Fruit fly (Drosophila melanogaster) whole organism, embryonic: ENCODE data around the gene CG46439.

Experiments
- Ada2b ChIP-seq: fragments of 200-800 bp; sonication (Bioruptor generic); IDR thresholded peaks from 2 replicates; pipeline ENCODE4 v1.3.6; 2022; ENCODE audit warnings: missing biosample characterization, missing genetic modification characterization
- Bteb2 ChIP-seq: fragments of 200-800 bp; sonication (Bioruptor generic); optimal IDR thresholded peaks from 2 replicates; lab custom pipeline; 2016; ENCODE audit warnings: missing biosample characterization, missing genetic modification characterization
- CG10366 ChIP-seq: fragments of 200-800 bp; sonication (Bioruptor generic); IDR thresholded peaks from 2 replicates; pipeline ENCODE4 v1.3.6; 2022; ENCODE audit warnings: missing biosample characterization, missing genetic modification characterization
- CG11504 ChIP-seq: fragments of 200-800 bp; sonication (Bioruptor generic); optimal IDR thresholded peaks from 3 replicates; lab custom pipeline; 2019; ENCODE audit warnings: missing biosample characterization, mild to moderate bottlenecking, missing genetic modification characterization, moderate library complexity
- CG11560 ChIP-seq: fragments of 200-800 bp; sonication (Bioruptor generic); IDR thresholded peaks from 3 replicates; pipeline ENCODE4 v1.3.6; 2022; ENCODE audit warnings: missing biosample characterization, missing genetic modification characterization
- CG12769 ChIP-seq: fragments of 200-800 bp; sonication (Bioruptor generic); optimal IDR thresholded peaks from 2 replicates; lab custom pipeline; 2019; ENCODE audit warnings: missing biosample characterization, mild to moderate bottlenecking, missing genetic modification characterization, moderate library complexity
- CG15479 ChIP-seq: fragments of 200-800 bp; sonication (Bioruptor generic); optimal IDR thresholded peaks from 3 replicates; lab custom pipeline; 2019; ENCODE audit warnings: missing biosample characterization, mild to moderate bottlenecking, missing genetic modification characterization, moderate library complexity
- CG17359 ChIP-seq: fragments of 200-800 bp; sonication (Bioruptor generic); optimal IDR thresholded peaks from 3 replicates; lab custom pipeline; 2018; ENCODE audit warnings: missing biosample characterization, mild to moderate bottlenecking, missing genetic modification characterization, moderate library complexity
- CG18599 ChIP-seq: fragments of 200-800 bp; sonication (Bioruptor generic); optimal IDR thresholded peaks from 3 replicates; lab custom pipeline; 2017; ENCODE audit warnings: missing biosample characterization, missing genetic modification characterization, mild to moderate bottlenecking, moderate library complexity, missing genetic modification reagents
- CG2678 ChIP-seq: fragments of 200-800 bp; sonication (Bioruptor generic); optimal IDR thresholded peaks from 3 replicates; lab custom pipeline; 2019; ENCODE audit warnings: missing biosample characterization, mild to moderate bottlenecking, missing genetic modification characterization, moderate library complexity
- CG2875 ChIP-seq: fragments of 200-800 bp; sonication (Bioruptor generic); optimal IDR thresholded peaks from 2 replicates; lab custom pipeline; 2017; ENCODE audit warnings: missing biosample characterization, mild to moderate bottlenecking, missing genetic modification characterization, missing genetic modification reagents
- CG33557 ChIP-seq: fragments of 200-800 bp; sonication (Bioruptor generic); optimal IDR thresholded peaks from 2 replicates; lab custom pipeline; 2019; ENCODE audit warnings: missing biosample characterization, mild to moderate bottlenecking, missing genetic modification characterization, moderate library complexity
- CG4404 ChIP-seq: fragments of 200-800 bp; sonication (Bioruptor generic); IDR thresholded peaks from 2 replicates; pipeline ENCODE4 v1.3.6; 2022; ENCODE audit warnings: missing biosample characterization, missing genetic modification characterization
- CG6175 ChIP-seq: fragments of 200-800 bp; sonication (Bioruptor generic); IDR thresholded peaks from 3 replicates; pipeline ENCODE4 v1.3.6; 2022; ENCODE audit warnings: missing biosample characterization, missing genetic modification characterization
- CG6765 ChIP-seq: fragments of 200-800 bp; sonication (Bioruptor generic); optimal IDR thresholded peaks from 3 replicates; lab custom pipeline; 2017; ENCODE audit warnings: missing biosample characterization, mild to moderate bottlenecking, missing genetic modification characterization
- CG8359 ChIP-seq: fragments of 200-800 bp; sonication (Bioruptor generic); optimal IDR thresholded peaks from 2 replicates; lab custom pipeline; 2017; ENCODE audit warnings: missing biosample characterization, mild to moderate bottlenecking, missing genetic modification characterization, borderline replicate concordance
- CG8478 ChIP-seq: fragments of >200 bp; optimal IDR thresholded peaks from 2 replicates; lab custom pipeline; 2018
- HHEX ChIP-seq: fragments of 200-800 bp; sonication (Bioruptor generic); optimal IDR thresholded peaks from 3 replicates; lab custom pipeline; 2017; ENCODE audit warnings: missing biosample characterization, mild to moderate bottlenecking, missing genetic modification characterization, missing genetic modification reagents
- Hey ChIP-seq: fragments of 200-800 bp; sonication (Bioruptor generic); optimal IDR thresholded peaks from 3 replicates; lab custom pipeline; 2018; ENCODE audit warnings: missing biosample characterization, mild to moderate bottlenecking, missing genetic modification characterization
- Hr3 ChIP-seq: fragments of 200-800 bp; sonication (Bioruptor generic); optimal IDR thresholded peaks from 3 replicates; lab custom pipeline; 2016; ENCODE audit warnings: missing biosample characterization, missing genetic modification characterization
- Hr39 ChIP-seq: fragments of >200 bp; optimal IDR thresholded peaks from 2 replicates; lab custom pipeline; 2017
- Hr78 ChIP-seq, 2 experiments: fragments of 200-800 bp in 1 of 2; fragments of >200 bp in 1 of 2; sonication (Bioruptor generic) in 1 of 2; optimal IDR thresholded peaks; 2 replicates each; lab custom pipeline; 2017 to 2019; ENCODE audit warnings: missing biosample characterization in 2 of 2, missing genetic modification characterization in 2 of 2, mild to moderate bottlenecking in 1 of 2, moderate library complexity in 1 of 2
- Jarid2 ChIP-seq: fragments of 200-800 bp; sonication (Bioruptor generic); optimal IDR thresholded peaks from 3 replicates; lab custom pipeline; 2017; ENCODE audit warnings: mild to moderate bottlenecking, missing biosample characterization, missing genetic modification reagents, missing genetic modification characterization
- Lpt ChIP-seq: fragments of >200 bp; optimal IDR thresholded peaks from 2 replicates; lab custom pipeline; 2018; ENCODE audit warnings: missing biosample characterization, missing genetic modification characterization
- Med ChIP-seq: fragments of 200-800 bp; sonication (Bioruptor generic); peaks from one replicate; lab custom pipeline; 2016; ENCODE audit warnings: missing biosample characterization, missing genetic modification characterization, mild to moderate bottlenecking, inconsistent platforms, moderate library complexity
- Nf-YB ChIP-seq: fragments of 200-800 bp; sonication (Bioruptor generic); optimal IDR thresholded peaks from 3 replicates; lab custom pipeline; 2019; ENCODE audit warnings: missing biosample characterization, mild to moderate bottlenecking, missing genetic modification characterization, moderate library complexity
- Rx ChIP-seq: fragments of 200-800 bp; sonication (Bioruptor generic); IDR thresholded peaks from 2 replicates; pipeline ENCODE4 v1.3.6; 2022; ENCODE audit warnings: missing biosample characterization, missing genetic modification characterization
- Sin3A ChIP-seq: fragments of >200 bp; optimal IDR thresholded peaks from 2 replicates; lab custom pipeline; 2018
- Trl ChIP-seq, 3 experiments: fragments of >200 bp in 2 of 3; fragments of 200-800 bp in 1 of 3; sonication (Bioruptor generic) in 1 of 3; optimal IDR thresholded peaks; 2 replicates in 1 of 3; 3 replicates in 2 of 3; lab custom pipeline; 2016 to 2017; ENCODE audit warnings: missing biosample characterization in 1 of 3, missing genetic modification characterization in 1 of 3
- abd-A ChIP-seq: fragments of 200-800 bp; sonication (Bioruptor generic); optimal IDR thresholded peaks from 3 replicates; lab custom pipeline; 2019; ENCODE audit warnings: missing biosample characterization, mild to moderate bottlenecking, missing genetic modification characterization, moderate library complexity
- chinmo ChIP-seq: fragments of 200-800 bp; sonication (Bioruptor generic); IDR thresholded peaks from 4 replicates; pipeline ENCODE4 v1.3.6; 2022; ENCODE audit warnings: missing biosample characterization, missing genetic modification characterization; ENCODE audit not compliant: partially characterized antibody
- corto ChIP-seq: fragments of 200-800 bp; sonication (Bioruptor generic); optimal IDR thresholded peaks from 2 replicates; lab custom pipeline; 2016; ENCODE audit warnings: missing biosample characterization, mild to moderate bottlenecking, missing genetic modification characterization, moderate library complexity
- crol ChIP-seq: fragments of 200-800 bp; sonication (Bioruptor generic); IDR thresholded peaks from 2 replicates; pipeline ENCODE4 v1.3.6; 2022; ENCODE audit warnings: missing biosample characterization, missing genetic modification characterization
- fd3F ChIP-seq: fragments of 200-800 bp; sonication (Bioruptor generic); optimal IDR thresholded peaks from 2 replicates; lab custom pipeline; 2018; ENCODE audit warnings: missing biosample characterization, mild to moderate bottlenecking, missing genetic modification characterization, moderate library complexity
- ftz-f1 ChIP-seq: fragments of 200-800 bp; sonication (Bioruptor generic); optimal IDR thresholded peaks from 2 replicates; lab custom pipeline; 2016; ENCODE audit warnings: missing biosample characterization, missing genetic modification characterization
- gfzf ChIP-seq: fragments of 200-800 bp; sonication (Bioruptor generic); optimal IDR thresholded peaks from 2 replicates; lab custom pipeline; 2016; ENCODE audit warnings: missing biosample characterization, mild to moderate bottlenecking, missing genetic modification characterization, moderate library complexity
- gro ChIP-seq: fragments of 200-800 bp; sonication (Bioruptor generic); optimal IDR thresholded peaks from 2 replicates; lab custom pipeline; 2016; ENCODE audit warnings: missing biosample characterization, missing genetic modification characterization
- gt ChIP-seq: fragments of 200-800 bp; sonication (Bioruptor generic); IDR thresholded peaks from 2 replicates; pipeline ENCODE4 v1.3.6; 2022; ENCODE audit warnings: missing biosample characterization, missing genetic modification characterization
- hkb ChIP-seq, 2 experiments: fragments of 200-800 bp in 1 of 2; fragments of >200 bp in 1 of 2; sonication (Bioruptor generic) in 1 of 2; IDR thresholded peaks in 1 of 2; optimal IDR thresholded peaks in 1 of 2; 2 replicates each; pipeline versions ENCODE4 v1.3.6 to Lab custom; 2017 to 2022; ENCODE audit warnings: missing biosample characterization in 1 of 2, missing genetic modification characterization in 1 of 2
- ind ChIP-seq: fragments of 200-800 bp; sonication (Bioruptor generic); optimal IDR thresholded peaks from 3 replicates; lab custom pipeline; 2016; ENCODE audit warnings: missing biosample characterization, missing genetic modification characterization
- maf-S ChIP-seq: fragments of 200-800 bp; sonication (Bioruptor generic); optimal IDR thresholded peaks from 2 replicates; lab custom pipeline; 2016; ENCODE audit warnings: missing biosample characterization, missing genetic modification characterization
- mirr ChIP-seq: fragments of 200-800 bp; sonication (Bioruptor generic); optimal IDR thresholded peaks from 3 replicates; lab custom pipeline; 2018; ENCODE audit warnings: missing biosample characterization, mild to moderate bottlenecking, missing genetic modification characterization
- org-1 ChIP-seq: fragments of 200-800 bp; sonication (Bioruptor generic); optimal IDR thresholded peaks from 2 replicates; lab custom pipeline; 2017; ENCODE audit warnings: missing biosample characterization, missing genetic modification characterization
- pfk ChIP-seq: fragments of 200-800 bp; sonication (Bioruptor generic); optimal IDR thresholded peaks from 2 replicates; lab custom pipeline; 2018; ENCODE audit warnings: missing biosample characterization, mild to moderate bottlenecking, missing genetic modification characterization, moderate library complexity
- row ChIP-seq: fragments of 200-800 bp; sonication (Bioruptor generic); IDR thresholded peaks from 3 replicates; pipeline ENCODE4 v1.3.6; 2022; ENCODE audit warnings: missing biosample characterization, missing genetic modification characterization
- schlank ChIP-seq: fragments of 200-800 bp; sonication (Bioruptor generic); optimal IDR thresholded peaks from 2 replicates; lab custom pipeline; 2018; ENCODE audit warnings: missing biosample characterization, mild to moderate bottlenecking, missing genetic modification characterization
- ssp ChIP-seq: fragments of 200-800 bp; sonication (Bioruptor generic); IDR thresholded peaks from 2 replicates; pipeline ENCODE4 v1.3.6; 2022; ENCODE audit warnings: missing biosample characterization, missing genetic modification characterization
- stwl ChIP-seq: fragments of 200-800 bp; sonication (Bioruptor generic); optimal IDR thresholded peaks from 3 replicates; lab custom pipeline; 2018; ENCODE audit warnings: missing biosample characterization, mild to moderate bottlenecking, missing genetic modification characterization, moderate library complexity
- unc-4 ChIP-seq: fragments of 200-800 bp; sonication (Bioruptor generic); IDR thresholded peaks from 2 replicates; pipeline ENCODE4 v1.3.6; 2022; ENCODE audit warnings: missing biosample characterization, missing genetic modification characterization; ENCODE audit not compliant: partially characterized antibody
- vfl ChIP-seq: fragments of 200-800 bp; sonication (Bioruptor generic); optimal IDR thresholded peaks from 2 replicates; lab custom pipeline; 2016; ENCODE audit warnings: missing biosample characterization, missing genetic modification characterization

The CG46439 gene

DNA sequence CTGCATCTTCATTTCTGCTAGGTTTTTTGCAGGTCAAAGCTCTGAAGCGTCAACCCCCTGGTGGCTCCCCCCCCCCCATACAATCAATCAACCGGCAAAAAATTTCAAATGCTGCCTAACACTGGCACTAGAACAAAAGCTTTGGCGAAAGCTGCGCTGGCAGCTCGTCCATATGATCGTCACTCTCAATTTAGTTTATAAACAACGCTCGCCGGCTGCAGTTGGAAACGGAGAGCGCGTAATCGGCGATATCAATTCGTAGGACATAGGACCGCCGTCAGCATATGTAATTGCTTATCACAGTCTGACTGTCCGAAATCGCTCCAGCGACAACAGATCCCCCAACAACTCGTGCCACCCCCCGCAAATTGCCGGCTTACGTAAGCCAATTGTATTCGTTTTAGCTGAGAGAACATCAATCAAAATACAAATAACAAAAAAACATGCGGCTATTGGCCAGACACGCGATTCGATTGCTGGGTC lies 25.6 kb downstream of the CG46439 start, which contains the start of gene Mocs1 (continued):
- TF ChIP-seq CG15479 (GFP tag; lab: Kevin White, UChicago) (no peak), HHEX (peak; percentile 6), pfk (GFP tag; lab: Kevin White, UChicago) (no peak), CG12769 (tag; lab: Kevin White, UChicago) (peak; percentile 38), CG4404 (GFP tag; lab: Robert Waterston, UW) (no peak), Lpt (GFP tag; lab: Kevin White, UChicago) (no peak), CG10366 (GFP tag; lab: Robert Waterston, UW) (no peak), gro (peak; percentile 15), Sin3A (lab: Kevin White, UChicago) (no peak), stwl (tag; lab: Kevin White, UChicago) (no peak), CG2875 (GFP tag; lab: Kevin White, UChicago) (no peak), maf-S (GFP tag; lab: Kevin White, UChicago) (no peak), unc-4 (no peak), hkb (optimal IDR thresholded peaks at IDR 0.05; lab: Kevin White, UChicago) (no peak), hkb (GFP tag; IDR thresholded peaks at IDR 0.05; lab: Robert Waterston, UW) (peak; percentile 17; the same call in 1 of the 2 replicates), CG8359 (GFP tag; lab: Kevin White, UChicago) (no peak), Med (GFP tag; lab: Kevin White, UChicago) (peak; percentile 75), Hey (tag; lab: Kevin White, UChicago) (no peak), ssp (no peak), org-1 (no peak), Hr78 (GFP tag; optimal IDR thresholded peaks at IDR 0.05; lab: Kevin White, UChicago) (peak in 1 of 2 experiments; percentile 98), CG11504 (tag; lab: Kevin White, UChicago) (no peak), schlank (no peak), CG33557 (no peak), Nf-YB (GFP tag; lab: Kevin White, UChicago) (no peak), CG17359 (tag; lab: Kevin White, UChicago) (peak; percentile 2), chinmo (GFP tag; lab: Robert Waterston, UW) (peak; percentile 88; the same call in 3 of the 4 replicates), crol (GFP tag; lab: Robert Waterston, UW) (peak; percentile 96), CG18599 (peak; percentile 6), Rx (no peak), CG8478 (lab: Kevin White, UChicago) (no peak), Ada2b (no peak), mirr (GFP tag; lab: Kevin White, UChicago) (peak; percentile 23), fd3F (GFP tag; lab: Kevin White, UChicago) (no peak), CG6765 (GFP tag; lab: Kevin White, UChicago) (no peak), CG2678 (tag; lab: Kevin White, UChicago) (peak; percentile 7), vfl (no peak), corto (no peak), row (no peak), Hr39 (no peak), Hr3 (GFP tag; lab: Kevin White, UChicago) (no peak), Jarid2 (peak; percentile 57), ind (GFP tag; lab: Kevin White, UChicago) (no peak), gt (no peak), Trl (optimal IDR thresholded peaks at IDR 0.05; lab: Kevin White, UChicago) (peak in 1 of 2 experiments; percentile 6), Trl (GFP tag; optimal IDR thresholded peaks at IDR 0.05; lab: Kevin White, UChicago) (no peak), CG11560 (tag; lab: Robert Waterston, UW) (no peak), CG6175 (GFP tag; lab: Robert Waterston, UW) (0 out of 3 replicates have a peak, but pooled peaks have one; percentile 39), abd-A (tag; lab: Kevin White, UChicago) (no peak), ftz-f1 (GFP tag; lab: Kevin White, UChicago) (peak; percentile 40), gfzf (GFP tag; lab: Kevin White, UChicago) (no peak), Bteb2 (GFP tag; lab: Kevin White, UChicago) (no peak)
